Worm (Caenorhabditis elegans) whole organism, L1 larva: ENCODE data around the gene camt-1.

Experiments
- C16A3.4 ChIP-seq: fragments of 150-350 bp; optimal IDR thresholded peaks from 2 replicates; lab custom pipeline; 2014; ENCODE audit warnings: missing biosample characterization, missing genetic modification characterization
- C34B4.2 ChIP-seq: sonication (generic microtip); optimal IDR thresholded peaks from 2 replicates; lab custom pipeline; 2017; ENCODE audit warnings: mild to moderate bottlenecking, missing genetic modification characterization, missing compliant biosample characterization
- aha-1 ChIP-seq: fragments of 150-350 bp; optimal IDR thresholded peaks from 2 replicates; lab custom pipeline; 2014; ENCODE audit warnings: missing biosample characterization, missing genetic modification characterization
- ama-1 ChIP-seq: fragments of 150-350 bp; optimal IDR thresholded peaks from 2 replicates; lab custom pipeline; 2014
- blmp-1 ChIP-seq: fragments of 150-350 bp; optimal IDR thresholded peaks from 2 replicates; lab custom pipeline; 2014; ENCODE audit warnings: missing biosample characterization, missing genetic modification characterization
- ceh-8 ChIP-seq: fragments of 200-800 bp; sonication (Bioruptor generic); optimal IDR thresholded peaks from 2 replicates; lab custom pipeline; 2018; ENCODE audit warnings: mild to moderate bottlenecking, missing genetic modification characterization, moderate library complexity, missing compliant biosample characterization
- ceh-82 ChIP-seq, 3 experiments: fragments of 150-350 bp in 1 of 3; sonication (generic microtip) in 2 of 3; optimal IDR thresholded peaks; 2 replicates each; lab custom pipeline; 2014 to 2017; ENCODE audit warnings: missing biosample characterization in 3 of 3, missing genetic modification characterization in 3 of 3
- ces-1 ChIP-seq: fragments of 150-350 bp; optimal IDR thresholded peaks from 2 replicates; lab custom pipeline; 2014; ENCODE audit warnings: missing biosample characterization, missing genetic modification reagents, missing genetic modification characterization
- efl-1 ChIP-seq, 4 experiments: fragments of 150-350 bp; optimal IDR thresholded peaks in 3 of 4; peaks in 1 of 4; 1 replicate in 1 of 4; 2 replicates in 3 of 4; lab custom pipeline; 2014; ENCODE audit warnings: missing biosample characterization in 2 of 4, missing genetic modification characterization in 2 of 4, missing genetic modification reagents in 2 of 4
- ets-5 ChIP-seq: fragments of 200-800 bp; sonication (Bioruptor generic); IDR thresholded peaks from 2 replicates; pipeline ENCODE4 v1.3.6; 2022; ENCODE audit warnings: missing genetic modification characterization, missing compliant biosample characterization
- fkh-8 ChIP-seq: sonication (generic microtip); optimal IDR thresholded peaks from 2 replicates; lab custom pipeline; 2016; ENCODE audit warnings: mild to moderate bottlenecking, missing genetic modification characterization, missing compliant biosample characterization
- fos-1 ChIP-seq: fragments of 150-350 bp; optimal IDR thresholded peaks from 2 replicates; lab custom pipeline; 2014; ENCODE audit warnings: missing biosample characterization, missing genetic modification characterization
- grh-1 ChIP-seq: fragments of 200-800 bp; sonication (Bioruptor generic); IDR thresholded peaks from 2 replicates; pipeline ENCODE4 v1.3.6; 2022; ENCODE audit warnings: missing genetic modification reagents, missing genetic modification characterization, missing compliant biosample characterization
- hlh-17 ChIP-seq: fragments of 200-800 bp; sonication (Bioruptor generic); optimal IDR thresholded peaks from 2 replicates; lab custom pipeline; 2018; ENCODE audit warnings: missing genetic modification characterization, mild to moderate bottlenecking, missing compliant biosample characterization, moderate library complexity, borderline replicate concordance
- hlh-4 ChIP-seq: sonication (generic microtip); optimal IDR thresholded peaks from 2 replicates; lab custom pipeline; 2016; ENCODE audit warnings: mild to moderate bottlenecking, missing genetic modification characterization, missing compliant biosample characterization
- isw-1 ChIP-seq: fragments of 200-800 bp; sonication (Bioruptor generic); IDR thresholded peaks from 2 replicates; pipeline ENCODE4 v1.3.6; 2022; ENCODE audit warnings: missing genetic modification characterization, missing compliant biosample characterization
- lin-14 ChIP-seq: fragments of 200-800 bp; sonication (Bioruptor generic); optimal IDR thresholded peaks from 2 replicates; lab custom pipeline; 2018; ENCODE audit warnings: mild to moderate bottlenecking, missing genetic modification characterization, moderate library complexity, missing compliant biosample characterization
- lin-15B ChIP-seq: fragments of 150-350 bp; sonication (generic microtip); optimal IDR thresholded peaks from 3 replicates; lab custom pipeline; 2014; ENCODE audit warnings: missing biosample characterization, missing genetic modification characterization
- mdl-1 ChIP-seq, 2 experiments: fragments of 150-350 bp; optimal IDR thresholded peaks; 2 replicates each; lab custom pipeline; 2014 to 2017; ENCODE audit warnings: missing biosample characterization in 2 of 2, missing genetic modification characterization in 2 of 2, inconsistent platforms in 1 of 2
- mef-2 ChIP-seq: fragments of 150-350 bp; optimal IDR thresholded peaks from 2 replicates; lab custom pipeline; 2014; ENCODE audit warnings: missing biosample characterization, missing genetic modification characterization
- nhr-12 ChIP-seq: sonication (generic microtip); optimal IDR thresholded peaks from 2 replicates; lab custom pipeline; 2017; ENCODE audit warnings: missing biosample characterization, missing genetic modification characterization
- nhr-20 ChIP-seq: sonication (generic microtip); optimal IDR thresholded peaks from 2 replicates; lab custom pipeline; 2016; ENCODE audit warnings: mild to moderate bottlenecking, missing genetic modification characterization, missing compliant biosample characterization
- nhr-237 ChIP-seq: fragments of 150-350 bp; optimal IDR thresholded peaks from 2 replicates; lab custom pipeline; 2014; ENCODE audit warnings: missing biosample characterization, missing genetic modification characterization
- nhr-28 ChIP-seq: fragments of 150-350 bp; optimal IDR thresholded peaks from 2 replicates; lab custom pipeline; 2014; ENCODE audit warnings: missing biosample characterization, missing genetic modification characterization
- nhr-47 ChIP-seq: sonication (generic microtip); optimal IDR thresholded peaks from 2 replicates; lab custom pipeline; 2016; ENCODE audit warnings: mild to moderate bottlenecking, missing genetic modification characterization, moderate library complexity, missing compliant biosample characterization
- nhr-71 ChIP-seq: sonication (generic microtip); optimal IDR thresholded peaks from 2 replicates; lab custom pipeline; 2016; ENCODE audit warnings: mild to moderate bottlenecking, missing genetic modification characterization, moderate library complexity, missing compliant biosample characterization
- nhr-76 ChIP-seq: sonication (generic microtip); optimal IDR thresholded peaks from 2 replicates; lab custom pipeline; 2017; ENCODE audit warnings: missing biosample characterization, missing genetic modification characterization
- nhr-85 ChIP-seq: sonication (generic microtip); peaks from one replicate; lab custom pipeline; 2016; ENCODE audit warnings: missing genetic modification characterization, inconsistent platforms, missing compliant biosample characterization
- pag-3 ChIP-seq: sonication (generic microtip); optimal IDR thresholded peaks from 2 replicates; lab custom pipeline; 2017; ENCODE audit warnings: missing genetic modification characterization, mild to moderate bottlenecking, missing compliant biosample characterization, antibody characterized with exemption, borderline replicate concordance; ENCODE audit not compliant: insufficient read depth
- skn-1 ChIP-seq: fragments of 150-350 bp; optimal IDR thresholded peaks from 2 replicates; lab custom pipeline; 2014; ENCODE audit warnings: missing biosample characterization, missing genetic modification characterization
- snu-23 ChIP-seq: sonication (generic microtip); optimal IDR thresholded peaks from 2 replicates; lab custom pipeline; 2016; ENCODE audit warnings: missing genetic modification characterization, missing compliant biosample characterization
- sptf-1 ChIP-seq: fragments of 150-350 bp; optimal IDR thresholded peaks from 2 replicates; lab custom pipeline; 2014; ENCODE audit warnings: missing biosample characterization, missing genetic modification characterization
- swsn-7 ChIP-seq: sonication (generic microtip); optimal IDR thresholded peaks from 2 replicates; lab custom pipeline; 2016; ENCODE audit warnings: missing genetic modification characterization, missing compliant biosample characterization
- unc-130 ChIP-seq: fragments of 150-350 bp; optimal IDR thresholded peaks from 2 replicates; lab custom pipeline; 2017; ENCODE audit warnings: missing biosample characterization, missing genetic modification characterization, inconsistent platforms
- unc-30 ChIP-seq: sonication (generic microtip); optimal IDR thresholded peaks from 2 replicates; lab custom pipeline; 2017; ENCODE audit warnings: missing biosample characterization, missing genetic modification characterization
- unc-86 ChIP-seq: sonication (generic microtip); optimal IDR thresholded peaks from 2 replicates; lab custom pipeline; 2016; ENCODE audit warnings: missing genetic modification characterization, missing compliant biosample characterization
- unc-98 ChIP-seq: fragments of 200-800 bp; sonication (Bioruptor generic); IDR thresholded peaks from 2 replicates; pipeline ENCODE4 v1.3.6; 2022; ENCODE audit warnings: missing genetic modification characterization, missing compliant biosample characterization
- xbp-1 ChIP-seq: sonication (generic microtip); optimal IDR thresholded peaks from 2 replicates; lab custom pipeline; 2016; ENCODE audit warnings: missing genetic modification characterization, missing compliant biosample characterization
- zag-1 ChIP-seq: fragments of 150-350 bp; optimal IDR thresholded peaks from 2 replicates; lab custom pipeline; 2014; ENCODE audit warnings: missing biosample characterization, missing genetic modification characterization
- ztf-4 ChIP-seq: fragments of 150-350 bp; optimal IDR thresholded peaks from 2 replicates; lab custom pipeline; 2014; ENCODE audit warnings: missing biosample characterization, missing genetic modification characterization

The camt-1 gene

DNA sequence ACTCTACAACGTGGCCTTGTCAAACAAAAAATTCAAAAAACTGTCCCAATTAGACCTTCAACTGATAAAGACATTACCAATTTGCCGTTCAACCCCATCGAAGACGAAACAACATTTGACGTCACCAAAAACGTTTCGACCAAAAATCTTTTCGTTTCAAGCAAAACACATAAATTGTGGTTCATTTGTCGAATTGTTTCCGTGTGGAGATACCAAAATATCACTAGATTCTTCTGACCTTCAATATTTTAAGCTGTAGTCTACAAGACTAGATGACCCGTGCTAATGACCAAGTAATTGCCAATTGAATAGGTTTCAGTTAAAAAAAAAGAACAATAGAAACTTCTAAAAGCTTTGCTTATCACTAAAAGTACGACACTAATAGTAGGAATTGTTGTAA is 43.5 kb upstream of the camt-1 start:
- TF ChIP-seq nhr-85 (tag; lab: Kevin White, UChicago) (peak; percentile 74), hlh-4 (tag; lab: Kevin White, UChicago) (no peak)
- TF ChIP-seq, all 84 proteins: peak for 1

- TF ChIP-seq fos-1 (tag; lab: Kevin White, UChicago) (no peak), mef-2 (tag; lab: Kevin White, UChicago) (no peak), nhr-76 (no peak), lin-14 (GFP tag; lab: Kevin White, UChicago) (no peak), unc-130 (tag; lab: Kevin White, UChicago) (no peak), hlh-17 (GFP tag; lab: Kevin White, UChicago) (no peak)
Observed at ce11 chrII:4543568-4543967, 38.6 kb upstream of the camt-1 start, which contains the start of gene sra-34. sra-34 (minus strand) TSS chrII:4543668.

ce11 chrII:4540631-4541030 is 35.7 kb upstream of the camt-1 start, which contains the start of gene sra-36:
sra-36 (minus strand) TSS chrII:4540731.
- TF ChIP-seq nhr-71 (tag; lab: Kevin White, UChicago) (no peak), pag-3 (tag; lab: Kevin White, UChicago) (no peak), ztf-4 (tag; lab: Kevin White, UChicago) (no peak), nhr-237 (no peak), unc-30 (tag; lab: Kevin White, UChicago) (no peak), grh-1 (no peak), lin-15B (tag; lab: Kevin White, UChicago) (no peak), snu-23 (GFP tag; lab: Kevin White, UChicago) (no peak), fkh-8 (tag; lab: Kevin White, UChicago) (no peak), mdl-1 (tag; optimal IDR thresholded peaks at IDR 0.05; lab: Kevin White, UChicago) (no peak), nhr-47 (no peak), aha-1 (tag; lab: Kevin White, UChicago) (no peak), unc-86 (tag; lab: Kevin White, UChicago) (no peak), ama-1 (lab: Kevin White, UChicago) (no peak), hlh-4 (tag; lab: Kevin White, UChicago) (no peak), C34B4.2 (no peak), unc-98 (no peak)

ce11 chrII:4537141-4537540 is 32.2 kb upstream of the camt-1 start, which contains the start of gene sra-33:
sra-33 (minus strand) TSS chrII:4537241.
- TF ChIP-seq nhr-28 (tag; lab: Kevin White, UChicago): no peak
- no peak for TF ChIP-seq fos-1 (tag; lab: Kevin White, UChicago)
- TF ChIP-seq skn-1 (tag; lab: Kevin White, UChicago): no peak
- no peak for TF ChIP-seq xbp-1 (tag; lab: Kevin White, UChicago)
- no peak for TF ChIP-seq efl-1 (optimal IDR thresholded peaks at IDR 0.05; lab: Kevin White, UChicago)
- no peak for TF ChIP-seq efl-1 (GFP tag; optimal IDR thresholded peaks at IDR 0.05 in 1 of 2; lab: Kevin White, UChicago)
- TF ChIP-seq, all 84 proteins: peak for 0

DNA sequence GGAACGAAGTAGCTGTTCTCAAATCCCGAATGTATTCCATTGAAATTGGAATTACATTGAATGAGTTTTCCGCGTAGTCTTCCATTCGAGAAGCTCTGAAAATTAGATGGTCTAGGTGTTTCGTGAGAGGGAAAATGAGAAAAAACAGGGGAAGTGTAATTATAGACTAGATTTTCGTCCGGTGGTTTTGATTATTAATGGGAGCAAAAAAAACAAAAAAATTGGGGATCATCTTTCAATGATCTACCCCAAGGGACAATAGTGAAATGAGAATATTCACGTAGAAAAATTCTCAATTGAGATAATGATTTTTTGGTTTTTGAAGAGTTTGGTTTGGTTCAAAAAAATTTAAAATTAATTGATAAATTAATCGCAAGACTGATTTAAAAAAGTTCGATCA is 26.9 kb upstream of the camt-1 start, which contains the start of gene sra-32:
TSS of gene sra-32 (minus strand) at position 101 of the 400 bp plus-strand sequence.
- TF ChIP-seq pag-3 (tag; lab: Kevin White, UChicago) (no peak), swsn-7 (tag; lab: Kevin White, UChicago) (no peak), sptf-1 (no peak), C16A3.4 (tag; lab: Kevin White, UChicago) (no peak), blmp-1 (tag; lab: Kevin White, UChicago) (no peak), xbp-1 (tag; lab: Kevin White, UChicago) (no peak), zag-1 (tag; lab: Kevin White, UChicago) (no peak), isw-1 (GFP tag; lab: Robert Waterston, UW) (no peak), nhr-20 (tag; lab: Kevin White, UChicago) (no peak), ceh-8 (no peak), ets-5 (no peak), ces-1 (GFP tag; lab: Kevin White, UChicago) (no peak), lin-15B (tag; lab: Kevin White, UChicago) (no peak), nhr-12 (tag; lab: Kevin White, UChicago) (no peak), snu-23 (GFP tag; lab: Kevin White, UChicago) (no peak), ceh-82 (tag; optimal IDR thresholded peaks at IDR 0.05; lab: Kevin White, UChicago) (no peak)
- TF ChIP-seq, all 84 proteins: peak for 0
